Worm (Caenorhabditis elegans) whole organism, young adult: ENCODE data around the gene math-1.
"Not testable (repeated sequence)": the region's sequence is repeated elsewhere in the genome, so short reads cannot be mapped to it uniquely, and the experiment has no call there.

Experiments
- B0336.3 ChIP-seq: fragments of 200-800 bp; sonication (Bioruptor generic); IDR thresholded peaks from 2 replicates; pipeline ENCODE4 v1.3.6; 2022; ENCODE audit warnings: missing genetic modification characterization, missing compliant biosample characterization
- D2030.7 ChIP-seq: fragments of 200-800 bp; sonication (Bioruptor generic); IDR thresholded peaks from 2 replicates; pipeline ENCODE4 v1.3.6; 2022; ENCODE audit warnings: missing genetic modification reagents, missing genetic modification characterization, missing compliant biosample characterization
- F22D6.2 ChIP-seq: sonication (generic microtip); optimal IDR thresholded peaks from 2 replicates; lab custom pipeline; 2016; ENCODE audit warnings: mild to moderate bottlenecking, missing genetic modification characterization, missing compliant biosample characterization
- F23B12.7 ChIP-seq: sonication (generic microtip); optimal IDR thresholded peaks from 2 replicates; lab custom pipeline; 2017; ENCODE audit warnings: missing genetic modification characterization, mild to moderate bottlenecking, missing compliant biosample characterization, antibody characterized with exemption, moderate library complexity; ENCODE audit not compliant: insufficient read depth
- F33H1.4 ChIP-seq: fragments of 200-800 bp; sonication (Bioruptor generic); IDR thresholded peaks from 2 replicates; pipeline ENCODE4 v1.3.6; 2022; ENCODE audit warnings: missing genetic modification reagents, missing genetic modification characterization, missing compliant biosample characterization
- K12H6.12 ChIP-seq: fragments of 200-800 bp; sonication (Bioruptor generic); optimal IDR thresholded peaks from 2 replicates; lab custom pipeline; 2018; ENCODE audit warnings: mild to moderate bottlenecking, missing genetic modification characterization, missing compliant biosample characterization
- T07F8.4 ChIP-seq: sonication (generic microtip); optimal IDR thresholded peaks from 2 replicates; lab custom pipeline; 2016; ENCODE audit warnings: mild to moderate bottlenecking, missing genetic modification characterization, moderate library complexity, missing compliant biosample characterization
- Y53G8AR.9 ChIP-seq: fragments of 200-800 bp; sonication (Bioruptor generic); conservative IDR thresholded peaks from 2 replicates; pipeline ENCODE4 v1.3.6; 2022; ENCODE audit warnings: missing genetic modification reagents, missing genetic modification characterization, missing compliant biosample characterization
- ama-1 ChIP-seq, 3 experiments: fragments of 150-350 bp in 1 of 3; sonication (generic microtip) in 2 of 3; optimal IDR thresholded peaks; 2 replicates each; lab custom pipeline; 2014 to 2018; ENCODE audit warnings: missing biosample characterization in 2 of 3, missing genetic modification characterization in 2 of 3, missing genetic modification reagents in 2 of 3
- athp-1 ChIP-seq: sonication (generic microtip); optimal IDR thresholded peaks from 2 replicates; lab custom pipeline; 2017; ENCODE audit warnings: mild to moderate bottlenecking, missing genetic modification characterization, missing compliant biosample characterization
- attf-3 ChIP-seq: fragments of 200-800 bp; sonication (Bioruptor generic); conservative IDR thresholded peaks from 2 replicates; pipeline ENCODE4 v1.3.6; 2022; ENCODE audit warnings: missing genetic modification reagents, missing genetic modification characterization, missing compliant biosample characterization
- attf-5 ChIP-seq: fragments of 200-800 bp; sonication (Bioruptor generic); optimal IDR thresholded peaks from 2 replicates; lab custom pipeline; 2018; ENCODE audit warnings: mild to moderate bottlenecking, missing genetic modification characterization, missing compliant biosample characterization
- cebp-2 ChIP-seq: fragments of 200-800 bp; sonication (Bioruptor generic); IDR thresholded peaks from 2 replicates; pipeline ENCODE4 v1.3.6; 2022; ENCODE audit warnings: missing genetic modification characterization, missing compliant biosample characterization
- gei-17 ChIP-seq: fragments of 200-800 bp; sonication (Bioruptor generic); optimal IDR thresholded peaks from 2 replicates; lab custom pipeline; 2018; ENCODE audit warnings: mild to moderate bottlenecking, missing genetic modification characterization, missing compliant biosample characterization
- hlh-26 ChIP-seq: fragments of 200-800 bp; sonication (Bioruptor generic); conservative IDR thresholded peaks from 2 replicates; pipeline ENCODE4 v1.3.6; 2022; ENCODE audit warnings: missing genetic modification reagents, missing genetic modification characterization, missing compliant biosample characterization
- hmg-1.2 ChIP-seq: fragments of 200-800 bp; sonication (Bioruptor generic); IDR thresholded peaks from 2 replicates; pipeline ENCODE4 v1.3.6; 2022; ENCODE audit warnings: missing genetic modification reagents, missing genetic modification characterization, missing compliant biosample characterization
- lag-1 ChIP-seq: fragments of 200-800 bp; sonication (Bioruptor generic); IDR thresholded peaks from 2 replicates; pipeline ENCODE4 v1.3.6; 2022; ENCODE audit warnings: missing genetic modification reagents, missing genetic modification characterization, missing compliant biosample characterization
- let-607 ChIP-seq, 2 experiments: fragments of 200-800 bp in 1 of 2; sonication (Bioruptor generic) in 1 of 2; sonication (generic microtip) in 1 of 2; optimal IDR thresholded peaks; 2 replicates each; lab custom pipeline; 2016 to 2018; ENCODE audit warnings: mild to moderate bottlenecking in 2 of 2, missing compliant biosample characterization in 2 of 2, missing genetic modification characterization in 2 of 2, moderate library complexity in 2 of 2, missing genotype in 1 of 2
- lin-35 ChIP-seq, 3 experiments: fragments of 150-350 bp in 2 of 3; sonication (generic microtip) in 1 of 3; optimal IDR thresholded peaks; 2 replicates each; lab custom pipeline; 2014 to 2018; ENCODE audit warnings: missing biosample characterization in 3 of 3, missing genetic modification characterization in 3 of 3, missing genetic modification reagents in 3 of 3
- lsl-1 ChIP-seq: fragments of 200-800 bp; sonication (Bioruptor generic); optimal IDR thresholded peaks from 2 replicates; lab custom pipeline; 2018; ENCODE audit warnings: mild to moderate bottlenecking, missing genetic modification characterization, moderate library complexity, missing compliant biosample characterization
- madf-10 ChIP-seq: sonication (generic microtip); optimal IDR thresholded peaks from 2 replicates; lab custom pipeline; 2016; ENCODE audit warnings: mild to moderate bottlenecking, missing genetic modification characterization, missing compliant biosample characterization
- nfya-1 ChIP-seq: sonication (generic microtip); optimal IDR thresholded peaks from 2 replicates; lab custom pipeline; 2017; ENCODE audit warnings: antibody characterized with exemption, missing compliant biosample characterization, missing genetic modification characterization, borderline replicate concordance; ENCODE audit not compliant: insufficient read depth
- nhr-80 ChIP-seq: sonication (generic microtip); optimal IDR thresholded peaks from 2 replicates; lab custom pipeline; 2016; ENCODE audit warnings: missing genetic modification characterization, missing compliant biosample characterization
- pha-4 ChIP-seq: fragments of 150-350 bp; sonication (generic microtip); optimal IDR thresholded peaks from 2 replicates; lab custom pipeline; 2014; ENCODE audit warnings: missing biosample characterization, missing genetic modification reagents, missing genetic modification characterization
- rpc-1 ChIP-seq, 2 experiments: fragments of 150-350 bp in 1 of 2; sonication (generic microtip) in 1 of 2; optimal IDR thresholded peaks; 2 replicates each; lab custom pipeline; 2014 to 2018; ENCODE audit warnings: missing biosample characterization in 1 of 2, missing genetic modification characterization in 1 of 2, missing genetic modification reagents in 1 of 2, missing genotype in 1 of 2
- snpc-1.3 ChIP-seq: sonication (generic microtip); optimal IDR thresholded peaks from 2 replicates; lab custom pipeline; 2017; ENCODE audit warnings: missing genetic modification characterization, mild to moderate bottlenecking, missing compliant biosample characterization, antibody characterized with exemption, moderate library complexity, missing genotype, missing genetic modification reagents; ENCODE audit not compliant: insufficient read depth
- sptf-2 ChIP-seq: fragments of 200-800 bp; sonication (Bioruptor generic); optimal IDR thresholded peaks from 2 replicates; lab custom pipeline; 2018; ENCODE audit warnings: mild to moderate bottlenecking, missing genetic modification characterization, missing compliant biosample characterization
- xnd-1 ChIP-seq: sonication (generic microtip); optimal IDR thresholded peaks from 2 replicates; lab custom pipeline; 2016; ENCODE audit warnings: missing genotype, missing genetic modification reagents, missing genetic modification characterization, missing compliant biosample characterization
- zfh-2 ChIP-seq: fragments of 200-800 bp; sonication (Bioruptor generic); conservative IDR thresholded peaks from 2 replicates; pipeline ENCODE4 v1.3.6; 2022; ENCODE audit warnings: missing genetic modification reagents, missing genetic modification characterization, missing compliant biosample characterization
- ztf-18 ChIP-seq: sonication (generic microtip); optimal IDR thresholded peaks from 2 replicates; lab custom pipeline; 2016; ENCODE audit warnings: missing genotype, mild to moderate bottlenecking, missing genetic modification characterization, missing compliant biosample characterization
- ztf-25 ChIP-seq: fragments of 200-800 bp; sonication (Bioruptor generic); IDR thresholded peaks from 2 replicates; pipeline ENCODE4 v1.3.6; 2022; ENCODE audit warnings: missing genetic modification reagents, missing genetic modification characterization, missing compliant biosample characterization
- ztf-6 ChIP-seq: fragments of 200-800 bp; sonication (Bioruptor generic); IDR thresholded peaks from 2 replicates; pipeline ENCODE4 v1.3.6; 2022; ENCODE audit warnings: missing genetic modification reagents, missing genetic modification characterization, missing compliant biosample characterization

Gene math-1

ce11 chrII:2013856-2014255, 32.6 kb downstream of the math-1 start:
- TF ChIP-seq gei-17 (GFP tag; lab: Kevin White, UChicago) = no peak
- no peak for TF ChIP-seq D2030.7
- no peak for TF ChIP-seq zfh-2 (GFP tag; lab: Robert Waterston, UW)
- TF ChIP-seq F22D6.2 (tag; lab: Kevin White, UChicago) = no peak
- no peak for TF ChIP-seq Y53G8AR.9 (GFP tag; lab: Robert Waterston, UW)
- TF ChIP-seq ztf-25 (GFP tag; lab: Robert Waterston, UW) = no peak
- no peak for TF ChIP-seq ztf-6
- no peak for TF ChIP-seq lsl-1 (GFP tag; lab: Kevin White, UChicago)
- no peak for TF ChIP-seq F23B12.7
- TF ChIP-seq xnd-1 (tag; lab: Kevin White, UChicago) = no peak
- no peak for TF ChIP-seq ztf-18
- TF ChIP-seq B0336.3 (GFP tag; lab: Robert Waterston, UW) = no peak
- TF ChIP-seq ama-1 (optimal IDR thresholded peaks at IDR 0.05; lab: Kevin White, UChicago) = no peak
- TF ChIP-seq ama-1 (GFP tag; optimal IDR thresholded peaks at IDR 0.05; lab: Kevin White, UChicago) = no peak
- TF ChIP-seq cebp-2 (GFP tag; lab: Robert Waterston, UW) = no peak
- TF ChIP-seq nfya-1 (tag; lab: Kevin White, UChicago) = no peak
- TF ChIP-seq attf-5 (GFP tag; lab: Kevin White, UChicago) = no peak
- no peak for TF ChIP-seq sptf-2 (GFP tag; lab: Kevin White, UChicago)
- TF ChIP-seq madf-10 (tag; lab: Kevin White, UChicago) = no peak
- no peak for TF ChIP-seq hlh-26 (GFP tag; lab: Robert Waterston, UW)
- TF ChIP-seq rpc-1 (optimal IDR thresholded peaks at IDR 0.05; lab: Kevin White, UChicago) = no peak
- TF ChIP-seq rpc-1 (tag; optimal IDR thresholded peaks at IDR 0.05; lab: Kevin White, UChicago) = no peak

- TF ChIP-seq nhr-80 (tag; lab: Kevin White, UChicago) = no peak
- no peak for TF ChIP-seq snpc-1.3 (tag; lab: Kevin White, UChicago)
- TF ChIP-seq T07F8.4 (tag; lab: Kevin White, UChicago) = no peak
- no peak for TF ChIP-seq lag-1 (GFP tag; lab: Robert Waterston, UW)
- TF ChIP-seq hmg-1.2 (GFP tag; lab: Robert Waterston, UW) = no peak
- TF ChIP-seq, all 124 proteins: peak for 0
These were observed 33.8 kb downstream of the math-1 start, which contains the start of gene F59H6.15 for ce11 chrII:2012698-2013097. F59H6.15 (plus strand) TSS chrII:2012998.

ce11 chrII:2011179-2011578, 35.3 kb downstream of the math-1 start:
- no peak for TF ChIP-seq lin-35 (GFP tag; optimal IDR thresholded peaks at IDR 0.05; lab: Kevin White, UChicago)
- TF ChIP-seq rpc-1 (optimal IDR thresholded peaks at IDR 0.05; lab: Kevin White, UChicago) = no peak
- no peak for TF ChIP-seq rpc-1 (tag; optimal IDR thresholded peaks at IDR 0.05; lab: Kevin White, UChicago)
- TF ChIP-seq pha-4 (tag; lab: Kevin White, UChicago) = no peak
- no peak for TF ChIP-seq zfh-2 (GFP tag; lab: Robert Waterston, UW)
- no peak for TF ChIP-seq K12H6.12

ce11 chrII:2000720-2001119, 45.7 kb downstream of the math-1 start, which contains the start of gene ceh-84:
ceh-84 (minus strand) TSS chrII:2000820.
- TF ChIP-seq xnd-1 (tag; lab: Kevin White, UChicago); let-607 (tag; optimal IDR thresholded peaks at IDR 0.05; lab: Kevin White, UChicago); attf-3 (GFP tag; lab: Robert Waterston, UW): not testable (repeated sequence)

- not testable (repeated sequence) for TF ChIP-seq F33H1.4 (GFP tag; lab: Robert Waterston, UW); nfya-1 (tag; lab: Kevin White, UChicago); athp-1
- TF ChIP-seq, all 124 proteins: peak for 0; not testable (repeated sequence) for 124
These were observed 47.9 kb downstream of the math-1 start, which contains the start of gene math-19 for ce11 chrII:1998561-1998960. math-19 (plus strand) TSS chrII:1998861.
